Fruit fly (Drosophila melanogaster) whole organism, prepupa: ENCODE results near the gene nAChRalpha3.
A peak's percentile ranks its signal among the peaks of the same experiment; 100 is the strongest.

Source experiments
- CG11902 ChIP-seq: fragments of 200-800 bp; sonication (Bioruptor generic); optimal IDR thresholded peaks from 3 replicates; lab custom pipeline; 2016; ENCODE audit warnings: missing biosample characterization, missing genetic modification characterization
- Lpt ChIP-seq: fragments of 200-800 bp; sonication (Bioruptor generic); optimal IDR thresholded peaks from 3 replicates; lab custom pipeline; 2016; ENCODE audit warnings: missing biosample characterization, missing genetic modification characterization
- Sox102F ChIP-seq: fragments of 200-800 bp; sonication (Bioruptor generic); optimal IDR thresholded peaks from 2 replicates; lab custom pipeline; 2016; ENCODE audit warnings: missing biosample characterization, mild to moderate bottlenecking, missing genetic modification characterization
- lz ChIP-seq: fragments of 200-800 bp; sonication (Bioruptor generic); optimal IDR thresholded peaks from 3 replicates; lab custom pipeline; 2016; ENCODE audit warnings: missing biosample characterization, missing genetic modification characterization
- pdm3 ChIP-seq: fragments of 200-800 bp; sonication (Bioruptor generic); optimal IDR thresholded peaks from 3 replicates; lab custom pipeline; 2016; ENCODE audit warnings: missing biosample characterization, missing genetic modification characterization
- svp ChIP-seq: fragments of 200-800 bp; sonication (Bioruptor generic); peaks from one replicate; lab custom pipeline; 2016; ENCODE audit warnings: missing biosample characterization, missing genetic modification characterization

- TF ChIP-seq svp: no peak
- no peak for TF ChIP-seq lz (GFP tag; lab: Kevin White, UChicago)
- TF ChIP-seq pdm3 (GFP tag; lab: Kevin White, UChicago): peak; percentile 9
- no peak for TF ChIP-seq Lpt (GFP tag; lab: Kevin White, UChicago)
- no peak for TF ChIP-seq Sox102F (GFP tag; lab: Kevin White, UChicago)
- no peak for TF ChIP-seq CG11902 (GFP tag; lab: Kevin White, UChicago)
Observed at dm6 chrX:8414351-8414750, 47.4 kb upstream of the nAChRalpha3 start.
